Worm (Caenorhabditis elegans): ENCODE measurements around the gene W09G12.10.

ce11 chrIV:1261930-1262329 is 40.8 kb upstream of the W09G12.10 start:
- TF ChIP-seq nhr-237 (tag; optimal IDR thresholded peaks at IDR 0.05) (no peak), nhr-28 (tag; optimal IDR thresholded peaks at IDR 0.05) (no peak), lin-39 (tag; optimal IDR thresholded peaks at IDR 0.05) (no peak), elt-3 (tag; optimal IDR thresholded peaks at IDR 0.05) (no peak), fos-1 (tag; optimal IDR thresholded peaks at IDR 0.05) (no peak), ama-1 (optimal IDR thresholded peaks at IDR 0.05) (no peak), nhr-25 (tag; optimal IDR thresholded peaks at IDR 0.05) (no peak), mml-1 (tag; optimal IDR thresholded peaks at IDR 0.05) (no peak), zag-1 (tag; optimal IDR thresholded peaks at IDR 0.05) (no peak), ztf-11 (tag; optimal IDR thresholded peaks at IDR 0.05) (no peak)

Data from whole organism, L3 larva.